Fruit fly (Drosophila melanogaster) whole organism: ENCODE results near the gene Prosalpha6T.

Experiments
- CG8478 ChIP-seq: fragments of >200 bp; optimal IDR thresholded peaks from 2 replicates; lab custom pipeline; 2018; ENCODE audit warnings: inconsistent platforms
- Dll ChIP-seq: fragments of >200 bp; optimal IDR thresholded peaks from 2 replicates; lab custom pipeline; 2017
- EcR ChIP-seq, 2 experiments: fragments of >200 bp; optimal IDR thresholded peaks; 2 replicates each; lab custom pipeline; 2017; ENCODE audit warnings: missing biosample characterization in 2 of 2, missing genetic modification characterization in 2 of 2, missing genetic modification reagents in 2 of 2
- pan ChIP-seq: fragments of >200 bp; optimal IDR thresholded peaks from 2 replicates; lab custom pipeline; 2017
- psq ChIP-seq: fragments of >200 bp; optimal IDR thresholded peaks from 2 replicates; lab custom pipeline; 2017
- usp ChIP-seq: fragments of >200 bp; optimal IDR thresholded peaks from 2 replicates; lab custom pipeline; 2017; ENCODE audit warnings: missing biosample characterization, missing genetic modification characterization, mixed read lengths

DNA sequence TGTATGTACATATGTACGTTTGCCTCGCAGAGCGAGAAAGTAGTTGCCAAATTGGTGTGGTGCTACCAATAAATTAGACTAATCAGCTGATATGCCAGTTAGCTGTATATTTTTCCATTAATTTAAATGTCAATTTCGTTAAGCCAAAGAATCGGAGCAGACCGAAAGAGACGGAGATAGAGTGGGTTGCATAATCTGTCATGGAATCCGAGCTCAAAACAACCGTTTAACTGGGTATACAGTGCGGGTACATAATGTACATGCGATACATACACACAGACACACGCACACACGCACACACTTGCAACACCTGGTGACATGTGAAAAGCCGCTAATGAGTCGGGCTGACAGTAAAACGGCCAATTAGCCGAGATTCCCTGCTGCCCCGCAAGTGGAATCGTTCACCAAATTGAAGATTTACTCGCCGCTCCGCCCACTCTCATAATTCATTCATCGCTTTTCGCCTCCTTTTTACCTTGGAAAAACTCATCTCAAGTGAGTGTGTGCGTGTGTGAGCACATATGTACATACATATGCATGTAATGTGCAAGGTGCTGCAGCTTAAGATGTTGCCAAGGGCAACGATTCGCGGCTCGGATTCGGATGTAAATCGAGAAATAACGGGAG, 40.7 kb upstream of the Prosalpha6T start:
- TF ChIP-seq EcR (GFP tag; optimal IDR thresholded peaks at IDR 0.05; lab: Kevin White, UChicago) (no peak), CG8478 (lab: Kevin White, UChicago) (no peak), pan (lab: Kevin White, UChicago) (no peak), psq (lab: Kevin White, UChicago) (no peak), usp (no peak), Dll (lab: Kevin White, UChicago) (no peak)
